ENCODE assay signal across 4 worm cellular contexts in the genomic region with DNA sequence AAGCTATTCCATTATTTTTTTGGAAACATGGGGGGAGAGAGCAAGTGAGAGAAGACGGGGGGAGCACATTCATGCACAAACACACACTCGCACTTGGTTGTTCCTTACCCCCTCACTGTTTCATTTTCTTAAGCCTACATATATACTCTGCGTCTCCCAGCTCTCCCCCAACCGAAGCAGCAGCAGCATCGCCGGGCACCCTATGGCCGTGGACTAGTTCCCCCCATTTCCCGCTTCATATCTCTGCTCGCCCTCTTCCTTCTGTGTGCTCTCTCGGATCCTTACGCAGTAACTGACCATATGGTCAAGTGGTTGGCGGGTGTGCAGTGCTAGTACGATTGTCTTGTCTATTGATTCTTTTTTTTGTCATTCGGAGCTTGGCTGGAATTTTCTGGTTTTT.
TF ChIP-seq lines count a peak whose summit lies in the region.

No protein-coding gene starts in this region.

TF ChIP-seq in whole organism, L2 larva, 48 proteins besides CTCF, POLR2A, EP300 and RAD21 (continues in another document):
- peak; percentile 82 for TF ChIP-seq zag-1 (tag; optimal IDR thresholded peaks at IDR 0.05; lab: Kevin White, UChicago)
- TF ChIP-seq peb-1 (tag; optimal IDR thresholded peaks at IDR 0.05; lab: Kevin White, UChicago) = no peak
- peak; percentile 72 for TF ChIP-seq C34F6.9 (tag; optimal IDR thresholded peaks at IDR 0.05; lab: Kevin White, UChicago)
- TF ChIP-seq sem-4 (tag; optimal IDR thresholded peaks at IDR 0.05; lab: Kevin White, UChicago) = peak; percentile 46
- TF ChIP-seq nhr-21 (tag; optimal IDR thresholded peaks at IDR 0.05; lab: Kevin White, UChicago) = peak; percentile 30
- TF ChIP-seq lin-11 (tag; optimal IDR thresholded peaks at IDR 0.05; lab: Kevin White, UChicago) = peak; percentile 51
- peak; percentile 92 for TF ChIP-seq F13H6.1 (tag; optimal IDR thresholded peaks at IDR 0.05; lab: Kevin White, UChicago)
- peak; percentile 39 for TF ChIP-seq egl-27 (tag; optimal IDR thresholded peaks at IDR 0.05; lab: Kevin White, UChicago)
- TF ChIP-seq sma-3 (GFP tag; optimal IDR thresholded peaks at IDR 0.05; lab: Kevin White, UChicago) = peak; percentile 36
- no peak for TF ChIP-seq skn-1 (tag; optimal IDR thresholded peaks at IDR 0.05; lab: Kevin White, UChicago)
- TF ChIP-seq nhr-6 (tag; optimal IDR thresholded peaks at IDR 0.05; lab: Kevin White, UChicago) = peak; percentile 19
- TF ChIP-seq snpc-4 (tag; optimal IDR thresholded peaks at IDR 0.05; lab: Kevin White, UChicago) = peak; percentile 44
- peak; percentile 86 for TF ChIP-seq fos-1 (tag; optimal IDR thresholded peaks at IDR 0.05; lab: Kevin White, UChicago)
- TF ChIP-seq unc-39 (tag; optimal IDR thresholded peaks at IDR 0.05; lab: Kevin White, UChicago) = no peak
- TF ChIP-seq mdl-1 (tag; optimal IDR thresholded peaks at IDR 0.05; lab: Kevin White, UChicago) = peak; percentile 9 to 40
- peak; percentile 91 for TF ChIP-seq nhr-129 (tag; optimal IDR thresholded peaks at IDR 0.05; lab: Kevin White, UChicago)
- peak; percentile 71 for TF ChIP-seq lin-13 (GFP tag; optimal IDR thresholded peaks at IDR 0.05; lab: Kevin White, UChicago)
- no peak for TF ChIP-seq dmd-4 (tag; optimal IDR thresholded peaks at IDR 0.05; lab: Kevin White, UChicago)
- TF ChIP-seq sma-9 (GFP tag; optimal IDR thresholded peaks at IDR 0.05; lab: Kevin White, UChicago) = peak; percentile 79
- no peak for TF ChIP-seq sma-9 (tag; optimal IDR thresholded peaks at IDR 0.05; lab: Kevin White, UChicago)
- peak; percentile 71 for TF ChIP-seq crh-2 (tag; optimal IDR thresholded peaks at IDR 0.05; lab: Kevin White, UChicago)
- TF ChIP-seq mbf-1 (tag; optimal IDR thresholded peaks at IDR 0.05; lab: Kevin White, UChicago) = no peak

TF ChIP-seq in whole organism, L4 larva, 104 proteins besides CTCF, POLR2A, EP300 and RAD21 (continues in another document):
- TF ChIP-seq lin-38 (GFP tag; IDR thresholded peaks at IDR 0.05; lab: Robert Waterston, UW) (peak; percentile 44; the same call in 1 of the 2 replicates), pqm-1 (tag; optimal IDR thresholded peaks at IDR 0.05; lab: Kevin White, UChicago) (peak; percentile 66), zip-11 (GFP tag; IDR thresholded peaks at IDR 0.05; lab: Robert Waterston, UW) (no peak), gei-8 (GFP tag; optimal IDR thresholded peaks at IDR 0.05; lab: Kevin White, UChicago) (no peak), nhr-77 (tag; optimal IDR thresholded peaks at IDR 0.05; lab: Kevin White, UChicago) (peak; percentile 45), nhr-10 (tag; optimal IDR thresholded peaks at IDR 0.05; lab: Kevin White, UChicago) (no peak), nhr-111 (GFP tag; optimal IDR thresholded peaks at IDR 0.05; lab: Kevin White, UChicago) (no peak), dmd-8 (GFP tag; IDR thresholded peaks at IDR 0.05; lab: Robert Waterston, UW) (0 out of 2 replicates have a peak, but pooled peaks have one; percentile 20), saeg-2 (GFP tag; IDR thresholded peaks at IDR 0.05; lab: Robert Waterston, UW) (0 out of 2 replicates have a peak, but pooled peaks have one; percentile 56), aly-2 (tag; optimal IDR thresholded peaks at IDR 0.05; lab: Kevin White, UChicago) (no peak), ceh-62 (tag; optimal IDR thresholded peaks at IDR 0.05; lab: Kevin White, UChicago) (no peak), zfp-3 (GFP tag; conservative IDR thresholded peaks at IDR 0.05; lab: Robert Waterston, UW) (no peak), vab-7 (GFP tag; IDR thresholded peaks at IDR 0.05; lab: Robert Waterston, UW) (no peak), Y48G9A.11 (GFP tag; IDR thresholded peaks at IDR 0.05; lab: Robert Waterston, UW) (no peak), ceh-82 (tag; optimal IDR thresholded peaks at IDR 0.05; lab: Kevin White, UChicago) (no peak), nhr-25 (tag; optimal IDR thresholded peaks at IDR 0.05; lab: Kevin White, UChicago; ENCODE audit: borderline replicate concordance, insufficient read depth) (no peak), nhr-48 (tag; optimal IDR thresholded peaks at IDR 0.05; lab: Kevin White, UChicago) (peak; percentile 51), spr-1 (tag; optimal IDR thresholded peaks at IDR 0.05; lab: Kevin White, UChicago) (no peak), F10B5.3 (tag; optimal IDR thresholded peaks at IDR 0.05; lab: Kevin White, UChicago) (peak; percentile 53), unc-130 (GFP tag; optimal IDR thresholded peaks at IDR 0.05; lab: Kevin White, UChicago) (no peak), ztf-7 (tag; optimal IDR thresholded peaks at IDR 0.05; lab: Kevin White, UChicago) (peak; percentile 33), dmd-6 (GFP tag; IDR thresholded peaks at IDR 0.05; lab: Robert Waterston, UW) (peak; percentile 73)

TF ChIP-seq in whole organism, late embryonic, 69 proteins besides CTCF, POLR2A, EP300 and RAD21 (continues in another document):
- no peak for TF ChIP-seq ceh-45 (GFP tag; IDR thresholded peaks at IDR 0.05; lab: Robert Waterston, UW)
- peak; percentile 82 for TF ChIP-seq nfya-1 (tag; optimal IDR thresholded peaks at IDR 0.05; lab: Kevin White, UChicago)
- peak; percentile 30 for TF ChIP-seq che-1 (tag; optimal IDR thresholded peaks at IDR 0.05; lab: Kevin White, UChicago)
- TF ChIP-seq eyg-1 (tag; optimal IDR thresholded peaks at IDR 0.05; lab: Kevin White, UChicago) = peak; percentile 74
- peak; percentile 64 for TF ChIP-seq elt-2 (tag; optimal IDR thresholded peaks at IDR 0.05; lab: Kevin White, UChicago)
- TF ChIP-seq unc-3 (GFP tag; conservative IDR thresholded peaks at IDR 0.05; lab: Robert Waterston, UW) = no peak
- peak; percentile 24 for TF ChIP-seq unc-3 (tag; optimal IDR thresholded peaks at IDR 0.05; lab: Kevin White, UChicago)
- peak; percentile 54 for TF ChIP-seq fax-1 (tag; optimal IDR thresholded peaks at IDR 0.05; lab: Kevin White, UChicago)
- TF ChIP-seq unc-42 (tag; optimal IDR thresholded peaks at IDR 0.05; lab: Kevin White, UChicago) = peak; percentile 83
- no peak for TF ChIP-seq pha-4 (tag; optimal IDR thresholded peaks at IDR 0.05; lab: Kevin White, UChicago)
- peak; percentile 27 for TF ChIP-seq madf-2 (tag; optimal IDR thresholded peaks at IDR 0.05; lab: Kevin White, UChicago)
- no peak for TF ChIP-seq ttx-3 (tag; optimal IDR thresholded peaks at IDR 0.05; lab: Kevin White, UChicago)
- peak; percentile 94 for TF ChIP-seq sdc-2 (tag; optimal IDR thresholded peaks at IDR 0.05; lab: Kevin White, UChicago)
- no peak for TF ChIP-seq npax-4 (tag; optimal IDR thresholded peaks at IDR 0.05; lab: Kevin White, UChicago)
- peak; percentile 26 for TF ChIP-seq ceh-14 (tag; optimal IDR thresholded peaks at IDR 0.05; lab: Kevin White, UChicago)
- TF ChIP-seq ceh-19 (GFP tag; optimal IDR thresholded peaks at IDR 0.05; lab: Kevin White, UChicago) = peak; percentile 71
- peak; percentile 77 for TF ChIP-seq pros-1 (tag; optimal IDR thresholded peaks at IDR 0.05; lab: Kevin White, UChicago)
- TF ChIP-seq tbx-7 (tag; optimal IDR thresholded peaks at IDR 0.05; lab: Kevin White, UChicago) = peak; percentile 56
- no peak for TF ChIP-seq nhr-232 (tag; optimal IDR thresholded peaks at IDR 0.05; lab: Kevin White, UChicago)
- peak; percentile 56 for TF ChIP-seq pqm-1 (tag; optimal IDR thresholded peaks at IDR 0.05; lab: Kevin White, UChicago)
- no peak for TF ChIP-seq unc-86 (tag; optimal IDR thresholded peaks at IDR 0.05; lab: Kevin White, UChicago)
- TF ChIP-seq K02D7.2 (tag; optimal IDR thresholded peaks at IDR 0.05; lab: Kevin White, UChicago) = no peak
- peak; percentile 84 for TF ChIP-seq ceh-2 (tag; optimal IDR thresholded peaks at IDR 0.05; lab: Kevin White, UChicago)
- TF ChIP-seq mec-3 (tag; optimal IDR thresholded peaks at IDR 0.05; lab: Kevin White, UChicago; ENCODE audit: borderline replicate concordance) = peak; percentile 34
- TF ChIP-seq ceh-30 (tag; optimal IDR thresholded peaks at IDR 0.05; lab: Kevin White, UChicago) = peak; percentile 5

TF ChIP-seq in whole organism, mixed stage, embryonic, 35 proteins besides CTCF, POLR2A, EP300 and RAD21 (continues in another document):
- TF ChIP-seq blmp-1 (tag; optimal IDR thresholded peaks at IDR 0.05; lab: Kevin White, UChicago) = no peak
- TF ChIP-seq lsy-2 (tag; optimal IDR thresholded peaks at IDR 0.05; lab: Kevin White, UChicago) = peak; percentile 55
- TF ChIP-seq pha-4 (tag; optimal IDR thresholded peaks at IDR 0.05; lab: Kevin White, UChicago) = peak; percentile 85
- peak; percentile 70 for TF ChIP-seq sptf-1 (tag; optimal IDR thresholded peaks at IDR 0.05; lab: Kevin White, UChicago)
- TF ChIP-seq mep-1 (tag; optimal IDR thresholded peaks at IDR 0.05; lab: Kevin White, UChicago) = peak; percentile 73
- TF ChIP-seq ces-1 (GFP tag; optimal IDR thresholded peaks at IDR 0.05; lab: Kevin White, UChicago) = peak; percentile 78
- no peak for TF ChIP-seq ceh-83 (GFP tag; optimal IDR thresholded peaks at IDR 0.05; lab: Kevin White, UChicago)
- TF ChIP-seq nhr-2 (tag; optimal IDR thresholded peaks at IDR 0.05; lab: Kevin White, UChicago) = peak; percentile 74
- peak; percentile 26 for TF ChIP-seq unc-62 (GFP tag; optimal IDR thresholded peaks at IDR 0.05; lab: Kevin White, UChicago)
- TF ChIP-seq elt-1 (tag; optimal IDR thresholded peaks at IDR 0.05; lab: Kevin White, UChicago; ENCODE audit: borderline replicate concordance, insufficient read depth) = no peak
- peak; percentile 81 for TF ChIP-seq unc-120 (tag; optimal IDR thresholded peaks at IDR 0.05; lab: Kevin White, UChicago; ENCODE audit: poor library complexity, severe bottlenecking)
- TF ChIP-seq drap-1 (GFP tag; optimal IDR thresholded peaks at IDR 0.05; lab: Kevin White, UChicago) = peak; percentile 77
- TF ChIP-seq bed-3 (GFP tag; optimal IDR thresholded peaks at IDR 0.05; lab: Kevin White, UChicago) = no peak
- peak; percentile 30 for TF ChIP-seq ztf-11 (tag; optimal IDR thresholded peaks at IDR 0.05; lab: Kevin White, UChicago)
- peak; percentile 9 for TF ChIP-seq ceh-43 (GFP tag; optimal IDR thresholded peaks at IDR 0.05; lab: Kevin White, UChicago)
- TF ChIP-seq cnd-1 (tag; optimal IDR thresholded peaks at IDR 0.05; lab: Kevin White, UChicago) = peak; percentile 86
- no peak for TF ChIP-seq nhr-28 (tag; optimal IDR thresholded peaks at IDR 0.05; lab: Kevin White, UChicago)
- no peak for TF ChIP-seq flh-1 (GFP tag; optimal IDR thresholded peaks at IDR 0.05; lab: Kevin White, UChicago)
- TF ChIP-seq mls-2 (tag; optimal IDR thresholded peaks at IDR 0.05; lab: Kevin White, UChicago) = peak; percentile 49
- TF ChIP-seq ham-2 (GFP tag; optimal IDR thresholded peaks at IDR 0.05; lab: Kevin White, UChicago) = peak; percentile 71
- TF ChIP-seq lin-32 (GFP tag; optimal IDR thresholded peaks at IDR 0.05; lab: Kevin White, UChicago) = peak; percentile 86
- TF ChIP-seq hlh-1 (tag; optimal IDR thresholded peaks at IDR 0.05; lab: Kevin White, UChicago) = peak; percentile 89
- peak; percentile 56 for TF ChIP-seq M03D4.4 (tag; optimal IDR thresholded peaks at IDR 0.05; lab: Kevin White, UChicago)
- peak; percentile 42 for TF ChIP-seq nhr-237 (tag; optimal IDR thresholded peaks at IDR 0.05; lab: Kevin White, UChicago)
- no peak for TF ChIP-seq mab-5 (tag; optimal IDR thresholded peaks at IDR 0.05; lab: Kevin White, UChicago)
- TF ChIP-seq unc-39 (tag; optimal IDR thresholded peaks at IDR 0.05; lab: Kevin White, UChicago) = no peak
- peak; percentile 46 for TF ChIP-seq ceh-39 (tag; optimal IDR thresholded peaks at IDR 0.05; lab: Kevin White, UChicago)
